Fruit fly (Drosophila melanogaster) whole organism, pupa: ENCODE measurements around the gene PGAP2.

ENCODE experiments used
- CG10348 ChIP-seq: fragments of 200-800 bp; sonication (Bioruptor generic); IDR thresholded peaks from 2 replicates; pipeline ENCODE4 v1.3.6; 2022; ENCODE audit warnings: missing biosample characterization, missing genetic modification characterization
- CG12605 ChIP-seq: fragments of 200-800 bp; sonication (Bioruptor generic); IDR thresholded peaks from 2 replicates; pipeline ENCODE4 v1.3.6; 2022; ENCODE audit warnings: missing biosample characterization, missing genetic modification characterization
- CG13204 ChIP-seq: fragments of 200-800 bp; sonication (Bioruptor generic); optimal IDR thresholded peaks from 2 replicates; lab custom pipeline; 2018; ENCODE audit warnings: missing biosample characterization, mild to moderate bottlenecking, missing genetic modification characterization, moderate library complexity
- CG14655 ChIP-seq: fragments of 200-800 bp; sonication (Bioruptor generic); optimal IDR thresholded peaks from 3 replicates; lab custom pipeline; 2017; ENCODE audit warnings: mild to moderate bottlenecking, missing biosample characterization, missing genetic modification reagents, missing genetic modification characterization
- CG15710 ChIP-seq: fragments of 200-800 bp; sonication (Bioruptor generic); optimal IDR thresholded peaks from 2 replicates; lab custom pipeline; 2018; ENCODE audit warnings: missing biosample characterization, mild to moderate bottlenecking, missing genetic modification characterization, moderate library complexity
- CG17806 ChIP-seq: fragments of 200-800 bp; sonication (Bioruptor generic); optimal IDR thresholded peaks from 2 replicates; lab custom pipeline; 2018; ENCODE audit warnings: missing biosample characterization, mild to moderate bottlenecking, missing genetic modification characterization, moderate library complexity
- CG32121 ChIP-seq: fragments of 200-800 bp; sonication (Bioruptor generic); IDR thresholded peaks from 2 replicates; pipeline ENCODE4 v1.3.6; 2022; ENCODE audit warnings: missing biosample characterization, missing genetic modification characterization
- CG34367 ChIP-seq: fragments of 200-800 bp; sonication (Bioruptor generic); optimal IDR thresholded peaks from 2 replicates; lab custom pipeline; 2018; ENCODE audit warnings: missing biosample characterization, mild to moderate bottlenecking, missing genetic modification characterization
- CG4496 ChIP-seq: fragments of 200-800 bp; sonication (Bioruptor generic); IDR thresholded peaks from 3 replicates; pipeline ENCODE4 v1.3.6; 2022; ENCODE audit warnings: missing biosample characterization, missing genetic modification characterization
- CG8159 ChIP-seq: fragments of 200-800 bp; sonication (Bioruptor generic); optimal IDR thresholded peaks from 3 replicates; lab custom pipeline; 2018; ENCODE audit warnings: missing biosample characterization, mild to moderate bottlenecking, missing genetic modification characterization, moderate library complexity
- CG8301 ChIP-seq: fragments of 200-800 bp; sonication (Bioruptor generic); optimal IDR thresholded peaks from 2 replicates; lab custom pipeline; 2018; ENCODE audit warnings: missing biosample characterization, mild to moderate bottlenecking, missing genetic modification characterization
- CG9948 ChIP-seq: fragments of 200-800 bp; sonication (Bioruptor generic); optimal IDR thresholded peaks from 2 replicates; lab custom pipeline; 2018; ENCODE audit warnings: missing biosample characterization, mild to moderate bottlenecking, missing genetic modification characterization, moderate library complexity
- D1 ChIP-seq: fragments of 200-800 bp; sonication (Bioruptor generic); optimal IDR thresholded peaks from 2 replicates; lab custom pipeline; 2018; ENCODE audit warnings: missing biosample characterization, mild to moderate bottlenecking, missing genetic modification characterization, moderate library complexity
- EcR ChIP-seq: fragments of 200-800 bp; sonication (Bioruptor generic); optimal IDR thresholded peaks from 3 replicates; lab custom pipeline; 2019; ENCODE audit warnings: missing biosample characterization, missing genetic modification characterization, mild to moderate bottlenecking, moderate library complexity, missing genetic modification reagents
- Ets98B ChIP-seq: fragments of 200-800 bp; sonication (Bioruptor generic); IDR thresholded peaks from 2 replicates; pipeline ENCODE4 v1.3.6; 2022; ENCODE audit warnings: missing biosample characterization, missing genetic modification characterization
- Pif1A ChIP-seq: fragments of 200-800 bp; sonication (Bioruptor generic); optimal IDR thresholded peaks from 3 replicates; lab custom pipeline; 2016; ENCODE audit warnings: missing biosample characterization, missing genetic modification characterization
- Pif1B ChIP-seq: fragments of 200-800 bp; sonication (Bioruptor generic); optimal IDR thresholded peaks from 3 replicates; lab custom pipeline; 2016; ENCODE audit warnings: missing biosample characterization, missing genetic modification characterization
- Snoo ChIP-seq: fragments of 200-800 bp; sonication (Bioruptor generic); optimal IDR thresholded peaks from 3 replicates; lab custom pipeline; 2017; ENCODE audit warnings: missing biosample characterization, mild to moderate bottlenecking, missing genetic modification characterization, inconsistent platforms
- fd96Ca ChIP-seq: fragments of 200-800 bp; sonication (Bioruptor generic); IDR thresholded peaks from 3 replicates; pipeline ENCODE4 v1.3.6; 2022; ENCODE audit warnings: missing biosample characterization, missing genetic modification characterization
- gl ChIP-seq: fragments of 200-800 bp; sonication (Bioruptor generic); optimal IDR thresholded peaks from 2 replicates; lab custom pipeline; 2018; ENCODE audit warnings: missing biosample characterization, mild to moderate bottlenecking, missing genetic modification characterization
- rn ChIP-seq: fragments of 200-800 bp; sonication (Bioruptor generic); IDR thresholded peaks from 2 replicates; pipeline ENCODE4 v1.3.6; 2022; ENCODE audit warnings: missing biosample characterization, missing genetic modification characterization

The PGAP2 gene

dm6 chr2L:784036-784435, 35.3 kb downstream of the PGAP2 start, which contains the start of gene CG3544:
TSS of gene CG3544 (plus strand) at chr2L:784336.
- TF ChIP-seq CG8301 (tag; lab: Kevin White, UChicago) (no peak), rn (GFP tag; lab: Robert Waterston, UW) (no peak), CG8159 (tag; lab: Kevin White, UChicago) (no peak), CG14655 (no peak), Snoo (no peak)

dm6 chr2L:780851-781250, 38.5 kb downstream of the PGAP2 start:
- TF ChIP-seq CG4496 (GFP tag; lab: Robert Waterston, UW) (no peak), CG9948 (no peak), CG15710 (tag; lab: Kevin White, UChicago) (no peak), CG13204 (GFP tag; lab: Kevin White, UChicago) (no peak), D1 (tag; lab: Kevin White, UChicago) (no peak), Snoo (no peak), CG17806 (tag; lab: Kevin White, UChicago) (no peak), Pif1A (GFP tag; lab: Kevin White, UChicago) (no peak), gl (tag; lab: Kevin White, UChicago) (no peak), rn (GFP tag; lab: Robert Waterston, UW) (no peak), CG34367 (tag; lab: Kevin White, UChicago) (no peak), EcR (no peak), CG8159 (tag; lab: Kevin White, UChicago) (no peak), Ets98B (GFP tag; lab: Robert Waterston, UW) (no peak), CG10348 (GFP tag; lab: Robert Waterston, UW) (no peak), CG14655 (no peak)

DNA sequence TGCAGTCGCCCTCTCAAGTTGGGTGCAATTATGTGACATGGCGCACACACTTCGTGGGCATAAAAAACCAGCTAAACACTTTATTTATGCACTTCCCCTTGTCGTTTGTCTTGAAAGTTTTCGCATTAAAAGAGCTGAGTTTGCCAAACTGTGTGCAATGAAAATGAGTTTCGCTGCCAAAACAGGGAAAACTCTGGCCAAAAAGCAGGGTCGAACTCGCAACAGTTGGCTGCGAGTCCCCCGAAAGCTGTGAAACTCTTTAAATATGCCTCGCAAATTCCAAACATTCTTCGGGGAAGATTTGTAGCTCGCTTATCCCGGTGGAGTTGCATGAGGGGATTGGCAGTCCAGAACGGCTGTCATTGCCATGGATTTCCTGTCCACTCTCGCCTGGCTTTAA, 39.1 kb downstream of the PGAP2 start, which contains the start of gene Gr21a:
TSS of gene Gr21a (plus strand) at position 301 of the 400 bp plus-strand sequence.
- TF ChIP-seq EcR = no peak
- no peak for TF ChIP-seq CG14655
- no peak for TF ChIP-seq gl (tag; lab: Kevin White, UChicago)
- TF ChIP-seq Snoo = no peak
- TF ChIP-seq CG32121 (GFP tag; lab: Robert Waterston, UW) = no peak
- no peak for TF ChIP-seq Pif1A (GFP tag; lab: Kevin White, UChicago)
- TF ChIP-seq CG12605 (GFP tag; lab: Robert Waterston, UW) = no peak
- TF ChIP-seq fd96Ca (GFP tag; lab: Robert Waterston, UW) = no peak
- no peak for TF ChIP-seq D1 (tag; lab: Kevin White, UChicago)
- TF ChIP-seq rn (GFP tag; lab: Robert Waterston, UW) = no peak
- TF ChIP-seq CG9948 = no peak

- TF ChIP-seq CG17806 (tag; lab: Kevin White, UChicago) (no peak), D1 (tag; lab: Kevin White, UChicago) (no peak), CG8159 (tag; lab: Kevin White, UChicago) (no peak), CG14655 (no peak), CG32121 (GFP tag; lab: Robert Waterston, UW) (no peak)
Measured at dm6 chr2L:779123-779584, 40.2 kb downstream of the PGAP2 start, which contains the start of gene CG13947. TSS of gene CG13947 (plus strand) at chr2L:779173.

- no peak for TF ChIP-seq CG34367 (tag; lab: Kevin White, UChicago)
- TF ChIP-seq CG13204 (GFP tag; lab: Kevin White, UChicago) = no peak
- no peak for TF ChIP-seq Pif1B
- TF ChIP-seq Pif1A (GFP tag; lab: Kevin White, UChicago) = no peak
- TF ChIP-seq D1 (tag; lab: Kevin White, UChicago) = no peak
- no peak for TF ChIP-seq CG8159 (tag; lab: Kevin White, UChicago)
- no peak for TF ChIP-seq CG32121 (GFP tag; lab: Robert Waterston, UW)
- no peak for TF ChIP-seq CG9948
- no peak for TF ChIP-seq EcR
- TF ChIP-seq gl (tag; lab: Kevin White, UChicago) = no peak
- TF ChIP-seq Snoo = no peak
- TF ChIP-seq CG10348 (GFP tag; lab: Robert Waterston, UW) = no peak
- TF ChIP-seq CG4496 (GFP tag; lab: Robert Waterston, UW) = no peak
- no peak for TF ChIP-seq CG8301 (tag; lab: Kevin White, UChicago)
- no peak for TF ChIP-seq Ets98B (GFP tag; lab: Robert Waterston, UW)
- TF ChIP-seq rn (GFP tag; lab: Robert Waterston, UW) = no peak
Measured at dm6 chr2L:776236-776635, 43.1 kb downstream of the PGAP2 start, which contains the start of gene CG13946. TSS of gene CG13946 (plus strand) at chr2L:776536.

- TF ChIP-seq CG10348 (GFP tag; lab: Robert Waterston, UW) (no peak), CG9948 (no peak), CG14655 (no peak), CG32121 (GFP tag; lab: Robert Waterston, UW) (no peak), CG34367 (tag; lab: Kevin White, UChicago) (no peak), CG4496 (GFP tag; lab: Robert Waterston, UW) (no peak), CG17806 (tag; lab: Kevin White, UChicago) (no peak), fd96Ca (GFP tag; lab: Robert Waterston, UW) (no peak), CG13204 (GFP tag; lab: Kevin White, UChicago) (no peak), CG15710 (tag; lab: Kevin White, UChicago) (no peak), EcR (no peak), Ets98B (GFP tag; lab: Robert Waterston, UW) (no peak), CG8159 (tag; lab: Kevin White, UChicago) (no peak), rn (GFP tag; lab: Robert Waterston, UW) (no peak), CG12605 (GFP tag; lab: Robert Waterston, UW) (no peak)
- TF ChIP-seq, all 21 proteins: peak for 0
Measured at dm6 chr2L:773247-773646, 46.1 kb downstream of the PGAP2 start, which contains the start of gene CG12506. TSS of gene CG12506 (plus strand) at chr2L:773547.
